Worm (Caenorhabditis elegans): ENCODE results near the gene F52H2.5.

F52H2.5 gene

ce11 chrX:2531276-2531675 lies 28.6 kb downstream of the F52H2.5 start (continued):
- TF ChIP-seq gmeb-1 (tag; optimal IDR thresholded peaks at IDR 0.05) (no peak), sma-3 (GFP tag; optimal IDR thresholded peaks at IDR 0.05) (peak; percentile 27), ceh-82 (tag; optimal IDR thresholded peaks at IDR 0.05) (no peak), nhr-10 (tag; optimal IDR thresholded peaks at IDR 0.05) (no peak), sma-9 (GFP tag; optimal IDR thresholded peaks at IDR 0.05) (peak; percentile 51), sma-9 (tag; optimal IDR thresholded peaks at IDR 0.05) (no peak), ztf-11 (tag; optimal IDR thresholded peaks at IDR 0.05) (no peak)

- TF ChIP-seq skn-1 (tag; optimal IDR thresholded peaks at IDR 0.05), result no peak
- no peak for TF ChIP-seq ztf-4 (tag; optimal IDR thresholded peaks at IDR 0.05)
- TF ChIP-seq sma-3 (GFP tag; optimal IDR thresholded peaks at IDR 0.05), result peak; percentile 28
- no peak for TF ChIP-seq fos-1 (tag; optimal IDR thresholded peaks at IDR 0.05)
- TF ChIP-seq lin-39 (tag; optimal IDR thresholded peaks at IDR 0.05), result no peak
- no peak for TF ChIP-seq sem-4 (tag; optimal IDR thresholded peaks at IDR 0.05)
- no peak for TF ChIP-seq R02D3.7 (tag; optimal IDR thresholded peaks at IDR 0.05)
- no peak for TF ChIP-seq ceh-82 (tag; optimal IDR thresholded peaks at IDR 0.05)
- no peak for TF ChIP-seq crh-2 (tag; optimal IDR thresholded peaks at IDR 0.05)
- no peak for TF ChIP-seq nhr-10 (tag; optimal IDR thresholded peaks at IDR 0.05)
- no peak for TF ChIP-seq unc-62 (GFP tag; optimal IDR thresholded peaks at IDR 0.05)
- no peak for TF ChIP-seq nhr-237 (tag; optimal IDR thresholded peaks at IDR 0.05)
- peak; percentile 9 for TF ChIP-seq lin-13 (GFP tag; optimal IDR thresholded peaks at IDR 0.05)
- no peak for TF ChIP-seq Y55F3AM.14 (GFP tag; optimal IDR thresholded peaks at IDR 0.05)
- TF ChIP-seq F13H6.1 (tag; optimal IDR thresholded peaks at IDR 0.05), result peak; percentile 55
- no peak for TF ChIP-seq gmeb-1 (tag; optimal IDR thresholded peaks at IDR 0.05)
- peak in 1 of 2 experiments; percentile 9 for TF ChIP-seq lsy-2 (tag; optimal IDR thresholded peaks at IDR 0.05)
- no peak for TF ChIP-seq snpc-4 (tag; optimal IDR thresholded peaks at IDR 0.05)
- no peak for TF ChIP-seq egl-27 (tag; optimal IDR thresholded peaks at IDR 0.05)
- no peak for TF ChIP-seq nhr-11 (tag; optimal IDR thresholded peaks at IDR 0.05)
- TF ChIP-seq nhr-25 (tag; optimal IDR thresholded peaks at IDR 0.05), result no peak
- TF ChIP-seq zag-1 (tag; optimal IDR thresholded peaks at IDR 0.05), result no peak
- no peak for TF ChIP-seq blmp-1 (tag; optimal IDR thresholded peaks at IDR 0.05; ENCODE audit: insufficient read depth)
- TF ChIP-seq nhr-21 (tag; optimal IDR thresholded peaks at IDR 0.05), result no peak
- TF ChIP-seq lin-11 (tag; optimal IDR thresholded peaks at IDR 0.05), result no peak
- peak; percentile 53 for TF ChIP-seq sma-9 (GFP tag; optimal IDR thresholded peaks at IDR 0.05)
- TF ChIP-seq sma-9 (tag; optimal IDR thresholded peaks at IDR 0.05), result no peak
- no peak for TF ChIP-seq ztf-11 (tag; optimal IDR thresholded peaks at IDR 0.05)
- TF ChIP-seq nhr-129 (tag; optimal IDR thresholded peaks at IDR 0.05), result peak; percentile 39
- no peak for TF ChIP-seq dmd-4 (tag; optimal IDR thresholded peaks at IDR 0.05)
- TF ChIP-seq peb-1 (tag; optimal IDR thresholded peaks at IDR 0.05), result no peak
- no peak for TF ChIP-seq elt-1 (tag; optimal IDR thresholded peaks at IDR 0.05)
- TF ChIP-seq mdl-1 (tag; optimal IDR thresholded peaks at IDR 0.05), result no peak
- peak; percentile 4 for TF ChIP-seq unc-55 (GFP tag; optimal IDR thresholded peaks at IDR 0.05)
Observed at ce11 chrX:2527877-2528276, 32.0 kb downstream of the F52H2.5 start.

- no peak for TF ChIP-seq peb-1 (tag; optimal IDR thresholded peaks at IDR 0.05)
- TF ChIP-seq lsy-2 (tag; optimal IDR thresholded peaks at IDR 0.05), result no peak
- TF ChIP-seq R02D3.7 (tag; optimal IDR thresholded peaks at IDR 0.05), result no peak
- no peak for TF ChIP-seq lin-11 (tag; optimal IDR thresholded peaks at IDR 0.05)
- no peak for TF ChIP-seq F13H6.1 (tag; optimal IDR thresholded peaks at IDR 0.05)
- no peak for TF ChIP-seq sma-3 (GFP tag; optimal IDR thresholded peaks at IDR 0.05)
- no peak for TF ChIP-seq nhr-11 (tag; optimal IDR thresholded peaks at IDR 0.05)
- TF ChIP-seq elt-1 (tag; optimal IDR thresholded peaks at IDR 0.05), result no peak
- no peak for TF ChIP-seq ztf-11 (tag; optimal IDR thresholded peaks at IDR 0.05)
- no peak for TF ChIP-seq nhr-21 (tag; optimal IDR thresholded peaks at IDR 0.05)
- TF ChIP-seq nhr-6 (tag; optimal IDR thresholded peaks at IDR 0.05), result no peak
- TF ChIP-seq alr-1 (tag; optimal IDR thresholded peaks at IDR 0.05), result no peak
- TF ChIP-seq lin-13 (GFP tag; optimal IDR thresholded peaks at IDR 0.05), result no peak
- TF ChIP-seq sma-9 (GFP tag; optimal IDR thresholded peaks at IDR 0.05), result no peak
- no peak for TF ChIP-seq sma-9 (tag; optimal IDR thresholded peaks at IDR 0.05)
- TF ChIP-seq Y55F3AM.14 (GFP tag; optimal IDR thresholded peaks at IDR 0.05), result no peak
- no peak for TF ChIP-seq mbf-1 (tag; optimal IDR thresholded peaks at IDR 0.05)
- TF ChIP-seq nhr-23 (tag; optimal IDR thresholded peaks at IDR 0.05), result no peak
- no peak for TF ChIP-seq gmeb-1 (tag; optimal IDR thresholded peaks at IDR 0.05)
- TF ChIP-seq ceh-16 (tag; optimal IDR thresholded peaks at IDR 0.05), result no peak
- no peak for TF ChIP-seq ceh-82 (tag; optimal IDR thresholded peaks at IDR 0.05)
Observed at ce11 chrX:2527194-2527593, 32.7 kb downstream of the F52H2.5 start.

Data from whole organism, L2 larva.